Fruit fly (Drosophila melanogaster): ENCODE data around the gene mRpS11.

dm6 chr3R:17117607-17118327, 45.2 kb downstream of the mRpS11 start:
- TF ChIP-seq CG8478 (optimal IDR thresholded peaks at IDR 0.05) (no peak), CTCF (optimal IDR thresholded peaks at IDR 0.05) (no peak)

Measured in S2 (cell line).